Fruit fly (Drosophila melanogaster): ENCODE data around the gene CG33128.

The CG33128 gene

DNA sequence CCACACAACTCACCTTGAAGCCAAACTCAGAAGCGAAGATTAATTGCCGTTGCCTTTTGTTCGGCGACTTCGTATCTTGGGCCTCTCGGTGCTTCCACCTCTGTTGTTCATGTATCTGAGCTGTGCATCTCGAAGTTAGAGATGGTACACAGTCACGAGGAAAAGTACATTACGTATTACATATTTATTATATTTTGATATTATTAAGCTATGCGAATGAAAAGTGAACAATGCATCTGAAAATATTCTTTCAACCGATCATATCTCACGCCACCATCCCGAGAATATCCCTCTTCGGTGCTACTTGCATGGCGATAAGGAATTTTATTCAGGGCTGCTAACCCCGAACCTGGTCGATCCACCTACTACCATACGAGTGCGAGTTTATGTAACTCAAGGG is 48.8 kb upstream of the CG33128 start (continued):
- TF ChIP-seq pan (optimal IDR thresholded peaks at IDR 0.05): no peak
- peak in 1 of 2 experiments; percentile 10 for TF ChIP-seq pan (GFP tag; optimal IDR thresholded peaks at IDR 0.05 in 1 of 2, IDR thresholded peaks at IDR 0.05 in 1 of 2)
- TF ChIP-seq CG2199 (GFP tag; IDR thresholded peaks at IDR 0.05): peak; percentile 52; the same call in 2 of the 3 replicates
- no peak for TF ChIP-seq chinmo (GFP tag; IDR thresholded peaks at IDR 0.05; ENCODE audit: partially characterized antibody)
- 0 out of 3 replicates have a peak, but pooled peaks have one; percentile 24 for TF ChIP-seq Doc3 (GFP tag; IDR thresholded peaks at IDR 0.05; ENCODE audit: partially characterized antibody)
- no peak for TF ChIP-seq CG11085 (GFP tag; IDR thresholded peaks at IDR 0.05)
- TF ChIP-seq sd (tag; optimal IDR thresholded peaks at IDR 0.05): no peak
- TF ChIP-seq bbx (GFP tag; IDR thresholded peaks at IDR 0.05; ENCODE audit: partially characterized antibody): no peak; the same call in 1 of the 2 replicates
- TF ChIP-seq unc-4 (GFP tag; IDR thresholded peaks at IDR 0.05; ENCODE audit: partially characterized antibody): 0 out of 2 replicates have a peak, but pooled peaks have one; percentile 17
- no peak for TF ChIP-seq tx (GFP tag; optimal IDR thresholded peaks at IDR 0.05)
- TF ChIP-seq abd-A (tag; optimal IDR thresholded peaks at IDR 0.05): no peak
- TF ChIP-seq CG9215 (GFP tag; IDR thresholded peaks at IDR 0.05): no peak
- peak; percentile 63 for TF ChIP-seq CG18262 (tag; optimal IDR thresholded peaks at IDR 0.05)
- no peak for TF ChIP-seq CG3847 (GFP tag; IDR thresholded peaks at IDR 0.05)
- peak; percentile 63 for TF ChIP-seq CG2712 (tag; optimal IDR thresholded peaks at IDR 0.05)
- peak; percentile 7 for TF ChIP-seq Six4 (GFP tag; optimal IDR thresholded peaks at IDR 0.05)
- TF ChIP-seq scrt (GFP tag; optimal IDR thresholded peaks at IDR 0.05): peak; percentile 9
- TF ChIP-seq CG6765 (GFP tag; optimal IDR thresholded peaks at IDR 0.05): no peak
- no peak for TF ChIP-seq tgo (GFP tag; IDR thresholded peaks at IDR 0.05)
- no peak for TF ChIP-seq Lim3 (GFP tag; IDR thresholded peaks at IDR 0.05)
- TF ChIP-seq HLH4C (GFP tag; IDR thresholded peaks at IDR 0.05; ENCODE audit: partially characterized antibody): 0 out of 3 replicates have a peak, but pooled peaks have one; percentile 19
- TF ChIP-seq da (GFP tag; optimal IDR thresholded peaks at IDR 0.05): no peak
- no peak for TF ChIP-seq CG4404 (GFP tag; IDR thresholded peaks at IDR 0.05)
- TF ChIP-seq Hmr (GFP tag; optimal IDR thresholded peaks at IDR 0.05): no peak
- no peak for TF ChIP-seq dimm (GFP tag; IDR thresholded peaks at IDR 0.05)

DNA sequence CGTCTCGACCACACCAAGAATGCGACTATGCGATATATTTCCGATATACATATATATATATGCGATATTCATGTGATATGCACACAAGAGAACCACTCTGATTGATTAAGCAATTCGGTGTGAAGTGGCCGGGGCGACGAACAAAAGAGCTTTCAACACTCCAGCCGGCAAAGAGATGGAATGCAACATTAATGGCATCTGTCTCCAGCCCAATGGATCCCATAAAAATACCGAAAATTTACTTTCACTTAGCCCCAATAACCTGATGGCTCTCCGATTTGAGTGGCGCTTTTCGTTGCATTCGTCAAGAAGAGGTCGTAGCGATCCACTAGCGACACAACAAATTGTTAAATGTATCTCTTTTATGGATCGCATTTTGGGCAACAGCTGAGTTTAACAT is 47.1 kb upstream of the CG33128 start:
- no peak for TF ChIP-seq Eip74EF (GFP tag; optimal IDR thresholded peaks at IDR 0.05)
- TF ChIP-seq CG11085 (GFP tag; IDR thresholded peaks at IDR 0.05): 0 out of 2 replicates have a peak, but pooled peaks have one; percentile 25
- peak; percentile 91 for TF ChIP-seq sd (tag; optimal IDR thresholded peaks at IDR 0.05)
- TF ChIP-seq abd-A (tag; optimal IDR thresholded peaks at IDR 0.05): peak; percentile 52
- peak; percentile 86 for TF ChIP-seq Blimp-1 (GFP tag; optimal IDR thresholded peaks at IDR 0.05)
- no peak for TF ChIP-seq Dref (GFP tag; IDR thresholded peaks at IDR 0.05)
- peak; percentile 20 for TF ChIP-seq CG2116 (GFP tag; optimal IDR thresholded peaks at IDR 0.05)

DNA sequence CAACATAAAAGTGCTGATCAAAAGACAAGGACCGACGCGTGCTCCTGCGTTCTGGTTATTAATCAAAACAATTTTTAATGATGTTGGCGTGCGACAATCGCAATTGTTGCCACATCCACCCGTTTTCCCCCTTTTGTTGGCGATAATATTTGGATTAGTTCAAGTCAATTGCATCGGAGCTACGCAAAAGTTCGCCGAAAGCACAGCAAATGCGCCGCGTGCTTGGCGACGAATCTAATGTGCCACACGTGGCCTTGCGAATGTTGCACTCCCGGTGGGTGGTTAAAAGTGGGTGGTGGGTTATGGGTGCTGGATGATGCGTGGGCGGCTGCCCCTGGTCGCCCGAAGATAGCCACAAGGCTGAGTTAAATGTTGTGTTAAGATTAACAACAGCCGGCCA is 46.2 kb upstream of the CG33128 start:
- TF ChIP-seq fd96Cb (tag; optimal IDR thresholded peaks at IDR 0.05): no peak
- TF ChIP-seq Hmr (GFP tag; optimal IDR thresholded peaks at IDR 0.05): no peak
- no peak for TF ChIP-seq dmrt99B (tag; optimal IDR thresholded peaks at IDR 0.05)
- TF ChIP-seq Awh (GFP tag; IDR thresholded peaks at IDR 0.05): no peak
- TF ChIP-seq aop (GFP tag; IDR thresholded peaks at IDR 0.05): no peak
- no peak for TF ChIP-seq ap (GFP tag; IDR thresholded peaks at IDR 0.05)
- no peak for TF ChIP-seq salm (tag; optimal IDR thresholded peaks at IDR 0.05)
- no peak for TF ChIP-seq CG12236 (GFP tag; optimal IDR thresholded peaks at IDR 0.05)
- TF ChIP-seq CG12744 (GFP tag; optimal IDR thresholded peaks at IDR 0.05): no peak
- TF ChIP-seq luna (GFP tag; optimal IDR thresholded peaks at IDR 0.05): no peak
- TF ChIP-seq CG33213 (GFP tag; optimal IDR thresholded peaks at IDR 0.05): no peak
- TF ChIP-seq cas (GFP tag; IDR thresholded peaks at IDR 0.05): no peak
- TF ChIP-seq sens (GFP tag): peak; percentile 57
- TF ChIP-seq az2 (GFP tag; optimal IDR thresholded peaks at IDR 0.05): no peak
- TF ChIP-seq CG31224 (GFP tag; IDR thresholded peaks at IDR 0.05): no peak
- 0 out of 3 replicates have a peak, but pooled peaks have one; percentile 12 for TF ChIP-seq sr (GFP tag; IDR thresholded peaks at IDR 0.05)
- peak; percentile 94 for TF ChIP-seq Hey (tag; optimal IDR thresholded peaks at IDR 0.05)
- no peak for TF ChIP-seq dm (GFP tag; optimal IDR thresholded peaks at IDR 0.05)
- TF ChIP-seq CG2116 (GFP tag; optimal IDR thresholded peaks at IDR 0.05): no peak
- TF ChIP-seq CG14014 (GFP tag; IDR thresholded peaks at IDR 0.05): no peak
- no peak for TF ChIP-seq NfI (GFP tag; optimal IDR thresholded peaks at IDR 0.05)
- TF ChIP-seq CG1647 (GFP tag; optimal IDR thresholded peaks at IDR 0.05): no peak
